Fruit fly (Drosophila melanogaster): ENCODE results near the gene Invadolysin.

The Invadolysin gene

dm6 chr3R:10099401-10099848, 45.0 kb upstream of the Invadolysin start:
- TF ChIP-seq gl (tag; optimal IDR thresholded peaks at IDR 0.05): no peak
- no peak for TF ChIP-seq CG12605 (GFP tag; IDR thresholded peaks at IDR 0.05)
- TF ChIP-seq CG10348 (GFP tag; IDR thresholded peaks at IDR 0.05): no peak
- TF ChIP-seq CG13204 (GFP tag; optimal IDR thresholded peaks at IDR 0.05): no peak
- TF ChIP-seq EcR (GFP tag; optimal IDR thresholded peaks at IDR 0.05): peak; percentile 84

dm6 chr3R:10100498-10101196, 43.8 kb upstream of the Invadolysin start:
- TF ChIP-seq CG15710 (tag; optimal IDR thresholded peaks at IDR 0.05): no peak
- peak; percentile 52; the same call in 1 of the 3 replicates for TF ChIP-seq CG4496 (GFP tag; IDR thresholded peaks at IDR 0.05)

dm6 chr3R:10106796-10107195, 37.7 kb upstream of the Invadolysin start:
- no peak for TF ChIP-seq CG15710 (tag; optimal IDR thresholded peaks at IDR 0.05)
- TF ChIP-seq CG32121 (GFP tag; IDR thresholded peaks at IDR 0.05): peak; percentile 60; the same call in 1 of the 2 replicates

- peak; percentile 9 for TF ChIP-seq EcR (GFP tag; optimal IDR thresholded peaks at IDR 0.05)
- 0 out of 3 replicates have a peak, but pooled peaks have one; percentile 42 for TF ChIP-seq CG4496 (GFP tag; IDR thresholded peaks at IDR 0.05)
- TF ChIP-seq CG15710 (tag; optimal IDR thresholded peaks at IDR 0.05): no peak
These were observed 36.1 kb upstream of the Invadolysin start for dm6 chr3R:10108289-10108928.

dm6 chr3R:10109212-10109880, 35.1 kb upstream of the Invadolysin start:
- TF ChIP-seq fd96Ca (GFP tag; IDR thresholded peaks at IDR 0.05): peak; percentile 52; the same call in 1 of the 3 replicates
- TF ChIP-seq CG8301 (tag; optimal IDR thresholded peaks at IDR 0.05): no peak
- TF ChIP-seq Ets98B (GFP tag; IDR thresholded peaks at IDR 0.05): peak; percentile 49; the same call in 1 of the 2 replicates
- peak; percentile 23 for TF ChIP-seq Pif1B (GFP tag; optimal IDR thresholded peaks at IDR 0.05)
- peak; percentile 94 for TF ChIP-seq EcR (GFP tag; optimal IDR thresholded peaks at IDR 0.05)
- TF ChIP-seq CG34367 (tag; optimal IDR thresholded peaks at IDR 0.05): no peak

- TF ChIP-seq CG17806 (tag; optimal IDR thresholded peaks at IDR 0.05): peak; percentile 14
- peak; percentile 25 for TF ChIP-seq CG9948 (tag; optimal IDR thresholded peaks at IDR 0.05)
- peak; percentile 18 for TF ChIP-seq CG15710 (tag; optimal IDR thresholded peaks at IDR 0.05)
- no peak for TF ChIP-seq D1 (tag; optimal IDR thresholded peaks at IDR 0.05)
These were observed 34.5 kb upstream of the Invadolysin start, which contains the start of gene Fmr1 for dm6 chr3R:10109938-10110337. Fmr1 (minus strand) TSS chr3R:10110121.

dm6 chr3R:10111150-10111814, 33.2 kb upstream of the Invadolysin start:
- no peak for TF ChIP-seq CG8159 (tag; optimal IDR thresholded peaks at IDR 0.05)
- no peak for TF ChIP-seq Snoo (tag; optimal IDR thresholded peaks at IDR 0.05)
- no peak for TF ChIP-seq rn (GFP tag; IDR thresholded peaks at IDR 0.05)
- TF ChIP-seq CG8301 (tag; optimal IDR thresholded peaks at IDR 0.05): no peak
- TF ChIP-seq D1 (tag; optimal IDR thresholded peaks at IDR 0.05): no peak
- TF ChIP-seq Pif1B (GFP tag; optimal IDR thresholded peaks at IDR 0.05): no peak
- no peak for TF ChIP-seq CG17806 (tag; optimal IDR thresholded peaks at IDR 0.05)
- TF ChIP-seq gl (tag; optimal IDR thresholded peaks at IDR 0.05): no peak
- TF ChIP-seq fd96Ca (GFP tag; IDR thresholded peaks at IDR 0.05): no peak
- TF ChIP-seq CG12605 (GFP tag; IDR thresholded peaks at IDR 0.05): no peak
- TF ChIP-seq Pif1A (GFP tag; optimal IDR thresholded peaks at IDR 0.05): no peak
- TF ChIP-seq EcR (GFP tag; optimal IDR thresholded peaks at IDR 0.05): no peak
- no peak for TF ChIP-seq CG13204 (GFP tag; optimal IDR thresholded peaks at IDR 0.05)
- TF ChIP-seq CG9948 (tag; optimal IDR thresholded peaks at IDR 0.05): no peak
- TF ChIP-seq CG14655 (GFP tag; optimal IDR thresholded peaks at IDR 0.05): no peak
- no peak for TF ChIP-seq CG4496 (GFP tag; IDR thresholded peaks at IDR 0.05)
- TF ChIP-seq Ets98B (GFP tag; IDR thresholded peaks at IDR 0.05): no peak
- no peak for TF ChIP-seq CG34367 (tag; optimal IDR thresholded peaks at IDR 0.05)
- TF ChIP-seq CG10348 (GFP tag; IDR thresholded peaks at IDR 0.05): no peak
